Fruit fly (Drosophila melanogaster): ENCODE measurements around the gene Dnah3.

DNA sequence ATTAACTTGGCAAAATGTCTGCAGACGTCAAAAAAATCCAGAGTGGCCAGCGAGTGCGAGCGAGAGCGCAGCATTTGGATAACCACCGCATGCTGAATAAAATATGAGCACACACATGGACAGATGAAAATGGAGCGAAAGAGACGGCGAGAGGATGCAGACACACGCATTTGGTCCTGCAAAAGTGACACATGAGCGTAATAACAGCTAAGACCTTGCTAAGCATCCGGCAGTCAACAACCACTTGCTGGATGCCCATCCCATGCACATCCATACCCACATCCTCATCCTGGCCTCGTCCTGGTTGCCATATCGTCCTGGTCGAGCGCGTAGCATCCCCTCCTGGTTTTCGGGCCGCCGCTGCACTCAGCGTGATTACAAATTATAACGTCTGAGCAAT lies 18.4 kb upstream of the Dnah3 start:
- no peak for TF ChIP-seq eg (GFP tag; IDR thresholded peaks at IDR 0.05)
- no peak for TF ChIP-seq CG6163 (GFP tag; IDR thresholded peaks at IDR 0.05)
- no peak for TF ChIP-seq net (GFP tag; optimal IDR thresholded peaks at IDR 0.05)
- TF ChIP-seq Blimp-1 (GFP tag; optimal IDR thresholded peaks at IDR 0.05), result no peak
- TF ChIP-seq CG9139 (GFP tag; optimal IDR thresholded peaks at IDR 0.05), result no peak
- TF ChIP-seq CG6854 (GFP tag; optimal IDR thresholded peaks at IDR 0.05), result no peak
- TF ChIP-seq topi (GFP tag; optimal IDR thresholded peaks at IDR 0.05), result no peak
- TF ChIP-seq Hr38 (GFP tag; optimal IDR thresholded peaks at IDR 0.05), result no peak
- TF ChIP-seq fkh (GFP tag; optimal IDR thresholded peaks at IDR 0.05), result no peak
- no peak for TF ChIP-seq Hr4 (GFP tag; optimal IDR thresholded peaks at IDR 0.05)
- no peak for TF ChIP-seq svp (GFP tag)
- no peak for TF ChIP-seq achi (GFP tag; optimal IDR thresholded peaks at IDR 0.05)
- no peak for TF ChIP-seq CG3919 (GFP tag; optimal IDR thresholded peaks at IDR 0.05)
- no peak for TF ChIP-seq Lpt (GFP tag; optimal IDR thresholded peaks at IDR 0.05)

All from whole organism, prepupa.